Fruit fly (Drosophila melanogaster): ENCODE results near the gene qtc.

qtc gene

DNA sequence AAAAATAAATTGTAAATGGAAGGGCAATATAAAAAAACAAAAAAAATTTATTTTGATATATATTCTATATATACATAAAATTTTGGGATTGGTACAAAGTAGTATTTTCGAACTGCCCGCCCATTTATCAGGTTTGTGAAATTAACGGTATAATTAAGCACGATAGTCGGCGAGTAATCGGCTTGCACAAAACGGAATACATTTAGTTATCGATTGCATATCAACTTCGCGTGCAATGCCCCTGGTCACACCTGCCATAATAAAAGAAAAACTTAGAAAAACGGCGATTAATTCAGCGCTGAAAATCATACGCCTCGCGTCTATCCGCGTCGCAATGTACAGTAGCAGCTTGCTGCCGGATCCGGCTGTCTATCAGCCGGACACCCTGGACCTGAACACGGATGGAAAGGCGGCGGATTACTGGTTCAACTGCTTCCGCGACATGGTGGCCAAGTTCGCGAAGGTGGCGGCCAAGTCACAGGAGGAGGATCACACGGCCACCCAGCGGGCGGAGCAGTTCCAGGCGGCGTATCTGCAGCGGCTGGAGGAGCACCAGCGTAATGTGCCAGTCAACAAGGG, 33.2 kb downstream of the qtc start, which contains the start of gene CG5828:
Gene CG5828 (plus strand): TSS at position 205 of the 579 bp plus-strand sequence.
- TF ChIP-seq CG8478 (optimal IDR thresholded peaks at IDR 0.05) (no peak), CTCF (optimal IDR thresholded peaks at IDR 0.05) (no peak)

- TF ChIP-seq CTCF (optimal IDR thresholded peaks at IDR 0.05), result no peak
- no peak for TF ChIP-seq CG8478 (optimal IDR thresholded peaks at IDR 0.05)
Observed at dm6 chr2L:5095350-5095962, 34.8 kb downstream of the qtc start.

- TF ChIP-seq CTCF (optimal IDR thresholded peaks at IDR 0.05) (no peak), CG8478 (optimal IDR thresholded peaks at IDR 0.05) (no peak)
Observed at dm6 chr2L:5096222-5096621, 35.6 kb downstream of the qtc start, which contains the start of gene CG4230. CG4230 (plus strand) TSS chr2L:5096227.

dm6 chr2L:5096761-5097160, 36.1 kb downstream of the qtc start:
- no peak for TF ChIP-seq CTCF (optimal IDR thresholded peaks at IDR 0.05)
- no peak for TF ChIP-seq CG8478 (optimal IDR thresholded peaks at IDR 0.05)

DNA sequence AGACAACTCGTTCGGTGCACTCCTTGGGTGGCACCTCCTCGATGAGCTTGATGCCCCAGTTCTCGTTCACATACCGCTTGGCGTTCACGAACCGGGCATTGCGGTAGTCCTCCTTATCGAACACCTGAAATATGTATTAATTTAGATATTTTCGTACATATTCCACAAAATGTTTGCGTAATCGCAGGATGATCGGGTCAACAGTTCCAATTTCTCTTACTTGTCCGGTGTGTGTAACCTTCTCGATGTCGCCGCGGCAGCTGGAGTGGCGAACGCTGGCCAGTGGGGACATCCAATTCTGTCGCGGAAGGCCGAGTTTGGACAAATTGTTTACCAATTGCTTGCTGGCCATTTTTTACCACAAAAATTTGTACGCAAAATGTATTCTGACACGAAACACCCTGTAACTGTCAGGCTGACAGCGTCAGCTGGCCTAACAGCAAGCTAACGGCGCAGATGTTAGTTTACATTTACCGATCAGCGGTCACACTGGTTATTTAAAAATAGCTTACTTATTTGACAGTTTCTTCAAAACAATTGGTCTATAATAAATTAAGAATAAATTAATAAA, 39.3 kb downstream of the qtc start, which contains the start of gene ND-13A:
Gene ND-13A (minus strand): TSS at position 499 of the 571 bp plus-strand sequence.
- no peak for TF ChIP-seq CG8478 (optimal IDR thresholded peaks at IDR 0.05)
- TF ChIP-seq CTCF (optimal IDR thresholded peaks at IDR 0.05), result no peak

DNA sequence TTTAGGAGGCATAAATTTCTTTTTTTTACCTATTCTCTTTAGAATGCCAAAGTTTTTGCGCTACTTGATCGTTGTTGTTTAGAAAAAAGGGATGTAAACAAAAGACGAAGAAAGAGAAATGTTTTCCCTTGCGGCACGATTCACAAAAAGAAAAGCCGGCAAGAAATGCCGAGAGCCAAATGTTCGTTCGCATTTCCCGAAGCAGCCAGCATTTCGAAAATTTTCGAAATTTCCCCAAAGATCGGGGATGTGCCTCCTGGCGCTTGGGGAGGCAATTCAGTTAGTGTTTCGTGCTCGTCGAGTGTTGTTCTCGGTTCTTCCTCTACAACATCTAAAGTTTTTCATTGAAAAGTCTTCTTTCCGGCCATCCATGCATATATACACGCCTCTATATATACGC, 40.0 kb downstream of the qtc start, which contains the start of gene Msp300:
Gene Msp300 (plus strand): TSS at position 301 of the 400 bp plus-strand sequence.
- TF ChIP-seq CG8478 (optimal IDR thresholded peaks at IDR 0.05) (no peak), CTCF (optimal IDR thresholded peaks at IDR 0.05) (no peak)

DNA sequence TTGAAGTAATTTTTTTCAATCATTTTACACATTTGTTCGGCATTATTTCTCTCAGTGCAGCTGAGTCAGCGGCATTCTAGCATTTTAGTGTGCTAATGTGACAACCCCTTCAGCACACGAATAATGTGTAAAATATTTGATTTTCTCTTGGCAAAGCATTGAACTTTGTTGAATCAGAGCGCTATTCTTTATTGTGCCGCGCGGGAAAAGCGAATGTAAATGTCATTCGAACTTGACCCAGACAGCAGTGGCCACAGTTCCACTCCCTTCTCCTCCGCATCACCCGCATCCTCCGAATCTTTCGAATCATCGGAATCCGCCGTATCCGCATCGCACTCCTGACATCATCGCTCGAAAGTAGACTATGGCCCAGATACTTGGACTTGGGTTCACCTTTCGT, 43.1 kb downstream of the qtc start:
- no peak for TF ChIP-seq CG8478 (optimal IDR thresholded peaks at IDR 0.05)
- TF ChIP-seq CTCF (optimal IDR thresholded peaks at IDR 0.05), result no peak

- no peak for TF ChIP-seq CG8478 (optimal IDR thresholded peaks at IDR 0.05)
- no peak for TF ChIP-seq CTCF (optimal IDR thresholded peaks at IDR 0.05)
Observed at dm6 chr2L:5107626-5108272, 47.1 kb downstream of the qtc start.

DNA sequence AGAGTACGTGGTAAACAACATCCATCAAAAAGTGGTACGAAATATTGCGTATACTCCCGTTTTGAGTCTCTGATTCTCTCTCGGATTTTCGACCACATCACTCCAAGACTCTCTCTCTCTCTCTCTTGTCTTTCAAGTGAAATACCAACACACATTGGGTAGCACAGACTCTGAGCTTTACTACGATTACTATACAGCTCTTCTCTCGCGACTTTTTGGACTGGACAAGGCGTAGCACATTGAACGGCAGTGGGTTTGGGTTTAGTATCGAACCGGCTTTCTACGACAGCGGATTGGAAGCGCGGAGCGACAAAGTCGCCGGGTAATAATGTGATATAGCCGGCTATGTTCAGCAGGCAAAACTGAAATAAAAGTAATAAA, 47.6 kb downstream of the qtc start:
- TF ChIP-seq CG8478 (optimal IDR thresholded peaks at IDR 0.05), result no peak
- TF ChIP-seq CTCF (optimal IDR thresholded peaks at IDR 0.05), result no peak

- TF ChIP-seq CTCF (optimal IDR thresholded peaks at IDR 0.05) (no peak), CG8478 (optimal IDR thresholded peaks at IDR 0.05) (no peak)
Observed at dm6 chr2L:5109059-5109458, 48.4 kb downstream of the qtc start.

- no peak for TF ChIP-seq CTCF (optimal IDR thresholded peaks at IDR 0.05)
- TF ChIP-seq CG8478 (optimal IDR thresholded peaks at IDR 0.05), result no peak
Observed at dm6 chr2L:5111261-5111922, 50.8 kb downstream of the qtc start.

DNA sequence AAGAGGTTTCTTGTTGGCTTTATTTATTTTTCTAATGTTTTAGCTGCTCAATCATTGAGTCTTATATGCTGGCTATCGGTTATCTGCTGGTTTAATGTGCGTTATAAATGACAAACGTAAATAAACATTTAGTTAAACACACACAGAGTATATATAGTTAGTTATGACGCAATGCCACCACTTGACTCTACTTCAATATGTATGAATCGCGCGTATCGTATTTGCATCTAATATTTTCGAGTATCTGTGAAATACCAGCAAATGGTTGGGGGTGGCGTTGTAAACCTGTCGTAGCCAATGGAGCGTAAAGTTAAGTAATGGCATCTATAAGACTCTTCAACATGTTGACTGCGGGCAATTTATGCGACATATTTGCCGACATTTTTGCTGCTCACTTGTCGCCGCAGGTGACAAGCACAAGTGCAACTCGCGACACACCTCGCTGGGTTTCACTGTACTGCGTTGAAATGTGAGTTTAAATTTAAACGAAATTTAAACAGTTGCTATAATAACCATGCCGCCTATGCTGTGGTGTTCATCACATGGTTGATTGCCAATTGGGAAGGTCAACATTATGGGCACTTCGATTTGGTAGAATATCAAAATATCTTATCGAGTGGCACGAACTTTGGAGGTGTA, 53.0 kb downstream of the qtc start:
- no peak for TF ChIP-seq CG8478 (optimal IDR thresholded peaks at IDR 0.05)
- TF ChIP-seq CTCF (optimal IDR thresholded peaks at IDR 0.05), result no peak

- TF ChIP-seq CG8478 (optimal IDR thresholded peaks at IDR 0.05) (no peak), CTCF (optimal IDR thresholded peaks at IDR 0.05) (no peak)
Observed at dm6 chr2L:5114879-5115278, 54.3 kb downstream of the qtc start.

DNA sequence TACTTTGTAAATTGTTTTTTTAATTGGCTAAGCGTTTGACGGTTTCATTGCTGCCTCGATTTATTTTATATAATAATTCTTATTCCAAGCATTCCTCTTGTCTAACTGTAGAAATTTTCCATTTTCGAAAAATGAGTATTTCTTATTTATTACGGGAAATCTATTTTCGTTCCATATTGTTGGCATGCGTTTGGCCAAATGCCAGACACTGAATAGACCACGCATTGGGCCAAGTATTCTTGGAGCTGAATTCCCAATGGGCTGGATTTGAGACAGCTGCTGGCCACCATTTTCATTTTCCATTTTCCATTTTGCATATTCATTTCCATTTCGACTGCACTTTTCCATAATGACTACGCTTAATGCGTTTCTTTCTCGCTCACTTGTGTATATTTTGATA, 55.9 kb downstream of the qtc start:
- TF ChIP-seq CG8478 (optimal IDR thresholded peaks at IDR 0.05) (no peak), CTCF (optimal IDR thresholded peaks at IDR 0.05) (no peak)

DNA sequence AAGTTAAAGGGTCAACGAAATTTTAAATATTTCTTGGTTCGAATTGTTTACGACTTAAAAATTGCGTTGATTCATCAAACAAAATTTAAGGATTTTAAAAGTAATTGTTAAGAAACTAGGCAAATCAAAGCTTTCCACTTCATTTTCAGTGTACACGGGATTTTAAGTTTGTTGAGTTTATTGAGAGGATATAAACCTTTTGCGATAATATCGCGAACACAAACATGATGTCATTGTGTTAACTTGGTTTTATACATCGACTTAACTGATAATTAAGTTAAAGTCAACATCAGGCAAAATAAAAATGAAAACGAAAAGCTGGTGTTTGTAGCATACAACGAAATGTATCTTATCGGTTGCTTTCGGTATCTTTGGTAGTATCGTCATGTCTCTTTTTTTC, 56.4 kb downstream of the qtc start:
- no peak for TF ChIP-seq CG8478 (optimal IDR thresholded peaks at IDR 0.05)
- TF ChIP-seq CTCF (optimal IDR thresholded peaks at IDR 0.05), result no peak

All from S2 (cell line).